Worm (Caenorhabditis elegans) whole organism, L3 larva: ENCODE data around the gene srh-15.

Source experiments
- aly-2 ChIP-seq: fragments of 150-350 bp; optimal IDR thresholded peaks from 2 replicates; lab custom pipeline; 2014; ENCODE audit warnings: missing biosample characterization, missing genetic modification characterization
- ama-1 ChIP-seq: fragments of 150-350 bp; optimal IDR thresholded peaks from 2 replicates; lab custom pipeline; 2018
- ceh-28 ChIP-seq: fragments of 150-350 bp; optimal IDR thresholded peaks from 2 replicates; lab custom pipeline; 2014; ENCODE audit warnings: missing biosample characterization, missing genetic modification reagents, missing genetic modification characterization
- ceh-9 ChIP-seq: sonication (generic microtip); optimal IDR thresholded peaks from 2 replicates; lab custom pipeline; 2018; ENCODE audit warnings: missing biosample characterization, missing genetic modification characterization
- daf-12 ChIP-seq: fragments of 150-350 bp; optimal IDR thresholded peaks from 2 replicates; lab custom pipeline; 2014; ENCODE audit warnings: missing biosample characterization, missing genetic modification reagents, missing genetic modification characterization
- elt-1 ChIP-seq: fragments of 150-350 bp; optimal IDR thresholded peaks from 2 replicates; lab custom pipeline; 2014; ENCODE audit warnings: missing biosample characterization, missing genetic modification characterization
- elt-2 ChIP-seq: sonication (generic microtip); optimal IDR thresholded peaks from 2 replicates; lab custom pipeline; 2016; ENCODE audit warnings: missing genetic modification reagents, mild to moderate bottlenecking, missing genetic modification characterization, missing compliant biosample characterization
- elt-3 ChIP-seq, 3 experiments: fragments of 150-350 bp in 1 of 3; sonication (generic microtip) in 2 of 3; optimal IDR thresholded peaks; 2 replicates in 2 of 3; 4 replicates in 1 of 3; lab custom pipeline; 2014 to 2017; ENCODE audit warnings: missing biosample characterization in 3 of 3, missing genetic modification characterization in 3 of 3
- eor-1 ChIP-seq, 2 experiments: fragments of 150-350 bp; optimal IDR thresholded peaks; 2 replicates each; lab custom pipeline; 2014 to 2018; ENCODE audit warnings: missing biosample characterization in 2 of 2, missing genetic modification characterization in 2 of 2
- fkh-10 ChIP-seq: sonication (generic microtip); optimal IDR thresholded peaks from 2 replicates; lab custom pipeline; 2017; ENCODE audit warnings: missing biosample characterization, missing genetic modification reagents, missing genetic modification characterization
- fkh-2 ChIP-seq: fragments of 150-350 bp; optimal IDR thresholded peaks from 2 replicates; lab custom pipeline; 2014; ENCODE audit warnings: missing biosample characterization, missing genetic modification reagents, missing genetic modification characterization
- fos-1 ChIP-seq: fragments of 150-350 bp; optimal IDR thresholded peaks from 2 replicates; lab custom pipeline; 2014; ENCODE audit warnings: missing biosample characterization, missing genetic modification characterization
- hmg-11 ChIP-seq: sonication (generic microtip); optimal IDR thresholded peaks from 2 replicates; lab custom pipeline; 2016; ENCODE audit warnings: missing genetic modification characterization, missing compliant biosample characterization
- jun-1 ChIP-seq: fragments of 150-350 bp; optimal IDR thresholded peaks from 2 replicates; lab custom pipeline; 2014; ENCODE audit warnings: missing biosample characterization, missing genetic modification reagents, missing genetic modification characterization
- lin-15B ChIP-seq: fragments of 150-350 bp; optimal IDR thresholded peaks from 2 replicates; lab custom pipeline; 2014; ENCODE audit warnings: missing biosample characterization, missing genetic modification characterization
- lsy-12 ChIP-seq: sonication (generic microtip); optimal IDR thresholded peaks from 2 replicates; lab custom pipeline; 2016; ENCODE audit warnings: mild to moderate bottlenecking, missing genetic modification characterization, missing compliant biosample characterization
- mml-1 ChIP-seq: fragments of 150-350 bp; sonication (generic microtip); optimal IDR thresholded peaks from 3 replicates; lab custom pipeline; 2014; ENCODE audit warnings: missing biosample characterization, missing genetic modification characterization
- nfya-1 ChIP-seq: sonication (generic microtip); optimal IDR thresholded peaks from 2 replicates; lab custom pipeline; 2017; ENCODE audit warnings: missing genetic modification characterization, mild to moderate bottlenecking, missing compliant biosample characterization, antibody characterized with exemption, moderate library complexity; ENCODE audit not compliant: insufficient read depth
- nhr-12 ChIP-seq: fragments of 150-350 bp; optimal IDR thresholded peaks from 2 replicates; lab custom pipeline; 2014; ENCODE audit warnings: missing biosample characterization, missing genetic modification characterization
- nhr-23 ChIP-seq: fragments of 150-350 bp; optimal IDR thresholded peaks from 2 replicates; lab custom pipeline; 2014; ENCODE audit warnings: missing biosample characterization, missing genetic modification reagents, missing genetic modification characterization
- nhr-237 ChIP-seq: fragments of 150-350 bp; optimal IDR thresholded peaks from 2 replicates; lab custom pipeline; 2014; ENCODE audit warnings: missing biosample characterization, missing genetic modification characterization
- nhr-25 ChIP-seq: sonication (generic microtip); optimal IDR thresholded peaks from 2 replicates; lab custom pipeline; 2017; ENCODE audit warnings: missing biosample characterization, missing genetic modification characterization
- nhr-67 ChIP-seq: fragments of 150-350 bp; optimal IDR thresholded peaks from 2 replicates; lab custom pipeline; 2014; ENCODE audit warnings: missing biosample characterization, missing genetic modification characterization
- nhr-76 ChIP-seq: fragments of 150-350 bp; sonication (generic microtip); optimal IDR thresholded peaks from 5 replicates; lab custom pipeline; 2014; ENCODE audit warnings: missing biosample characterization, missing genetic modification characterization
- nhr-77 ChIP-seq: fragments of 150-350 bp; optimal IDR thresholded peaks from 2 replicates; lab custom pipeline; 2014; ENCODE audit warnings: missing biosample characterization, missing genetic modification characterization
- pqm-1 ChIP-seq: fragments of 150-350 bp; optimal IDR thresholded peaks from 2 replicates; lab custom pipeline; 2017; ENCODE audit warnings: missing biosample characterization, missing genetic modification characterization, inconsistent platforms
- sea-2 ChIP-seq: fragments of 150-350 bp; sonication (generic microtip); optimal IDR thresholded peaks from 4 replicates; lab custom pipeline; 2014; ENCODE audit warnings: missing biosample characterization, missing genetic modification reagents, missing genetic modification characterization
- skn-1 ChIP-seq: fragments of 150-350 bp; optimal IDR thresholded peaks from 2 replicates; lab custom pipeline; 2014; ENCODE audit warnings: missing biosample characterization, missing genetic modification characterization
- snpc-4 ChIP-seq: fragments of 150-350 bp; optimal IDR thresholded peaks from 2 replicates; lab custom pipeline; 2014; ENCODE audit warnings: missing biosample characterization, missing genetic modification characterization
- tbx-2 ChIP-seq: sonication (generic microtip); optimal IDR thresholded peaks from 2 replicates; lab custom pipeline; 2016; ENCODE audit warnings: mild to moderate bottlenecking, missing genetic modification characterization, missing compliant biosample characterization
- unc-39 ChIP-seq: sonication (generic microtip); optimal IDR thresholded peaks from 4 replicates; lab custom pipeline; 2017; ENCODE audit warnings: missing biosample characterization, missing genetic modification characterization
- unc-62 ChIP-seq: fragments of 150-350 bp; sonication (generic microtip); optimal IDR thresholded peaks from 4 replicates; lab custom pipeline; 2014; ENCODE audit warnings: missing biosample characterization, missing genetic modification reagents, missing genetic modification characterization
- zag-1 ChIP-seq: fragments of 150-350 bp; optimal IDR thresholded peaks from 2 replicates; lab custom pipeline; 2014; ENCODE audit warnings: missing biosample characterization, missing genetic modification characterization
- ztf-11 ChIP-seq: fragments of 150-350 bp; optimal IDR thresholded peaks from 2 replicates; lab custom pipeline; 2014; ENCODE audit warnings: missing biosample characterization, missing genetic modification characterization
- ztf-4 ChIP-seq: fragments of 150-350 bp; optimal IDR thresholded peaks from 2 replicates; lab custom pipeline; 2014; ENCODE audit warnings: missing biosample characterization, missing genetic modification characterization

srh-15 gene

ce11 chrV:13282958-13283357, 37.8 kb upstream of the srh-15 start:
- TF ChIP-seq elt-2 (tag; lab: Kevin White, UChicago) = no peak
- no peak for TF ChIP-seq nhr-12
- no peak for TF ChIP-seq jun-1 (tag; lab: Kevin White, UChicago)
- no peak for TF ChIP-seq lin-15B
- no peak for TF ChIP-seq nhr-237 (tag; lab: Kevin White, UChicago)
- no peak for TF ChIP-seq zag-1 (tag; lab: Kevin White, UChicago)
- no peak for TF ChIP-seq elt-3 (tag; optimal IDR thresholded peaks at IDR 0.05; lab: Kevin White, UChicago)
- TF ChIP-seq nhr-67 = no peak
- TF ChIP-seq unc-62 = no peak
- no peak for TF ChIP-seq ama-1 (lab: Kevin White, UChicago)
- no peak for TF ChIP-seq ceh-9
- no peak for TF ChIP-seq ztf-4
- TF ChIP-seq nhr-77 = no peak
- no peak for TF ChIP-seq ztf-11 (tag; lab: Kevin White, UChicago)
- TF ChIP-seq unc-39 (tag; lab: Kevin White, UChicago) = no peak
- no peak for TF ChIP-seq tbx-2
- TF ChIP-seq lsy-12 (tag; lab: Kevin White, UChicago) = no peak
- TF ChIP-seq elt-1 = no peak

ce11 chrV:13285284-13285683, 35.5 kb upstream of the srh-15 start:
- TF ChIP-seq ceh-28 (tag; lab: Kevin White, UChicago) = no peak
- no peak for TF ChIP-seq fkh-10 (GFP tag; lab: Kevin White, UChicago)
- TF ChIP-seq nhr-25 (tag; lab: Kevin White, UChicago) = peak; percentile 21
- TF ChIP-seq eor-1 (tag; optimal IDR thresholded peaks at IDR 0.05; lab: Kevin White, UChicago) = no peak
- TF ChIP-seq snpc-4 (tag; lab: Kevin White, UChicago) = no peak
- no peak for TF ChIP-seq unc-62

ce11 chrV:13286525-13286924, 34.3 kb upstream of the srh-15 start:
- TF ChIP-seq elt-3 (tag; optimal IDR thresholded peaks at IDR 0.05; lab: Kevin White, UChicago) = no peak
- no peak for TF ChIP-seq lsy-12 (tag; lab: Kevin White, UChicago)
- TF ChIP-seq nhr-23 (tag; lab: Kevin White, UChicago) = no peak
- TF ChIP-seq nhr-12 = no peak
- no peak for TF ChIP-seq fos-1 (tag; lab: Kevin White, UChicago)
- TF ChIP-seq hmg-11 (tag; lab: Kevin White, UChicago) = no peak
- no peak for TF ChIP-seq nhr-77
- TF ChIP-seq nhr-25 (tag; lab: Kevin White, UChicago) = no peak
- no peak for TF ChIP-seq pqm-1 (tag; lab: Kevin White, UChicago)
- TF ChIP-seq fkh-10 (GFP tag; lab: Kevin White, UChicago) = no peak
- TF ChIP-seq lin-15B = no peak
- no peak for TF ChIP-seq aly-2 (tag; lab: Kevin White, UChicago)
- TF ChIP-seq mml-1 (tag; lab: Kevin White, UChicago) = no peak
- TF ChIP-seq skn-1 = no peak
- TF ChIP-seq ztf-11 (tag; lab: Kevin White, UChicago) = no peak
- TF ChIP-seq eor-1 (tag; optimal IDR thresholded peaks at IDR 0.05; lab: Kevin White, UChicago) = no peak

- TF ChIP-seq tbx-2 (no peak), unc-39 (tag; lab: Kevin White, UChicago) (no peak), nfya-1 (tag; lab: Kevin White, UChicago) (no peak), aly-2 (tag; lab: Kevin White, UChicago) (no peak), ztf-11 (tag; lab: Kevin White, UChicago) (no peak), fkh-10 (GFP tag; lab: Kevin White, UChicago) (no peak)
- TF ChIP-seq, all 47 proteins: peak for 0
Observed at ce11 chrV:13288881-13289280, 31.9 kb upstream of the srh-15 start.

- no peak for TF ChIP-seq ceh-28 (tag; lab: Kevin White, UChicago)
- TF ChIP-seq pqm-1 (tag; lab: Kevin White, UChicago) = no peak
- TF ChIP-seq nhr-77 = no peak
- no peak for TF ChIP-seq mml-1 (tag; lab: Kevin White, UChicago)
- no peak for TF ChIP-seq elt-1
- TF ChIP-seq sea-2 = no peak
- TF ChIP-seq fkh-2 (tag; lab: Kevin White, UChicago) = no peak
- no peak for TF ChIP-seq nhr-67
- no peak for TF ChIP-seq daf-12
- TF ChIP-seq jun-1 (tag; lab: Kevin White, UChicago) = no peak
- TF ChIP-seq nhr-76 (tag; lab: Kevin White, UChicago) = no peak
- TF ChIP-seq nhr-23 (tag; lab: Kevin White, UChicago) = no peak
- TF ChIP-seq, all 47 proteins: peak for 0
Observed at ce11 chrV:13294507-13294906, 26.3 kb upstream of the srh-15 start.
